Fruit fly (Drosophila melanogaster): ENCODE data around the gene CG12219.

dm6 chrX:6305317-6305716 is 4.2 kb upstream of the CG12219 start:
- TF ChIP-seq Myc (optimal IDR thresholded peaks at IDR 0.05) (no peak), psq (optimal IDR thresholded peaks at IDR 0.05) (no peak), ttk (optimal IDR thresholded peaks at IDR 0.05) (no peak)

Measured in Kc167 (cell line).